Fruit fly (Drosophila melanogaster) whole organism, embryonic: ENCODE results near the gene CG42852.

Experiments used
- Abd-B ChIP-seq: fragments of 200-800 bp; sonication (Bioruptor generic); optimal IDR thresholded peaks from 2 replicates; lab custom pipeline; 2018; ENCODE audit warnings: missing biosample characterization, mild to moderate bottlenecking, missing genetic modification characterization, moderate library complexity
- Asciz ChIP-seq: fragments of 200-800 bp; sonication (Bioruptor generic); optimal IDR thresholded peaks from 2 replicates; lab custom pipeline; 2017; ENCODE audit warnings: missing biosample characterization, mild to moderate bottlenecking, missing genetic modification characterization, missing genetic modification reagents
- Bgb ChIP-seq: fragments of 200-800 bp; sonication (Bioruptor generic); IDR thresholded peaks from 2 replicates; pipeline ENCODE4 v1.3.6; 2022; ENCODE audit warnings: missing biosample characterization, missing genetic modification characterization; ENCODE audit not compliant: partially characterized antibody
- CG10959 ChIP-seq: fragments of 200-800 bp; sonication (Bioruptor generic); IDR thresholded peaks from 2 replicates; pipeline ENCODE4 v1.3.6; 2022; ENCODE audit warnings: missing biosample characterization, missing genetic modification characterization
- CG12299 ChIP-seq: fragments of 200-800 bp; sonication (Bioruptor generic); optimal IDR thresholded peaks from 2 replicates; lab custom pipeline; 2018; ENCODE audit warnings: missing biosample characterization, mild to moderate bottlenecking, missing genetic modification characterization
- CG14050 ChIP-seq: fragments of 200-800 bp; sonication (Bioruptor generic); IDR thresholded peaks from 3 replicates; pipeline ENCODE4 v1.3.6; 2022; ENCODE audit warnings: missing biosample characterization, missing genetic modification characterization
- CG14667 ChIP-seq: fragments of 200-800 bp; sonication (Bioruptor generic); IDR thresholded peaks from 2 replicates; pipeline ENCODE4 v1.3.6; 2022; ENCODE audit warnings: missing biosample characterization, missing genetic modification characterization
- CG15514 ChIP-seq: fragments of 200-800 bp; sonication (Bioruptor generic); optimal IDR thresholded peaks from 3 replicates; lab custom pipeline; 2017; ENCODE audit warnings: missing biosample characterization, missing genetic modification characterization, mild to moderate bottlenecking, moderate library complexity, missing genetic modification reagents
- CG15601 ChIP-seq: fragments of 200-800 bp; sonication (Bioruptor generic); optimal IDR thresholded peaks from 3 replicates; lab custom pipeline; 2019; ENCODE audit warnings: missing biosample characterization, mild to moderate bottlenecking, missing genetic modification characterization, moderate library complexity
- CG17328 ChIP-seq: fragments of 200-800 bp; sonication (Bioruptor generic); IDR thresholded peaks from 2 replicates; pipeline ENCODE4 v1.3.6; 2022; ENCODE audit warnings: missing biosample characterization, missing genetic modification characterization
- CG18262 ChIP-seq: fragments of 200-800 bp; optimal IDR thresholded peaks from 3 replicates; lab custom pipeline; 2019; ENCODE audit warnings: missing biosample characterization, mild to moderate bottlenecking, missing genetic modification characterization, moderate library complexity
- CG2712 ChIP-seq: fragments of 200-800 bp; optimal IDR thresholded peaks from 3 replicates; lab custom pipeline; 2019; ENCODE audit warnings: missing biosample characterization, mild to moderate bottlenecking, missing genetic modification characterization, moderate library complexity
- CG31441 ChIP-seq: fragments of 200-800 bp; sonication (Bioruptor generic); IDR thresholded peaks from 2 replicates; pipeline ENCODE4 v1.3.6; 2022; ENCODE audit warnings: missing biosample characterization, missing genetic modification characterization
- CG33557 ChIP-seq: fragments of 200-800 bp; sonication (Bioruptor generic); optimal IDR thresholded peaks from 2 replicates; lab custom pipeline; 2019; ENCODE audit warnings: missing biosample characterization, mild to moderate bottlenecking, missing genetic modification characterization, moderate library complexity
- CG6272 ChIP-seq: fragments of 200-800 bp; sonication (Bioruptor generic); IDR thresholded peaks from 2 replicates; pipeline ENCODE4 v1.3.6; 2022; ENCODE audit warnings: missing biosample characterization, missing genetic modification characterization
- CG6654 ChIP-seq: fragments of 200-800 bp; sonication (Bioruptor generic); optimal IDR thresholded peaks from 2 replicates; lab custom pipeline; 2017; ENCODE audit warnings: missing biosample characterization, mild to moderate bottlenecking, missing genetic modification characterization
- CG7987 ChIP-seq: fragments of 200-800 bp; sonication (Bioruptor generic); optimal IDR thresholded peaks from 2 replicates; lab custom pipeline; 2018; ENCODE audit warnings: missing biosample characterization, mild to moderate bottlenecking, missing genetic modification characterization, moderate library complexity
- CG8281 ChIP-seq: fragments of 200-800 bp; sonication (Bioruptor generic); optimal IDR thresholded peaks from 2 replicates; lab custom pipeline; 2018; ENCODE audit warnings: missing biosample characterization, mild to moderate bottlenecking, missing genetic modification characterization, moderate library complexity
- D19B ChIP-seq: fragments of 200-800 bp; sonication (Bioruptor generic); optimal IDR thresholded peaks from 2 replicates; lab custom pipeline; 2017; ENCODE audit warnings: missing biosample characterization, mild to moderate bottlenecking, missing genetic modification characterization
- Dll ChIP-seq: fragments of 200-800 bp; sonication (Bioruptor generic); IDR thresholded peaks from 4 replicates; pipeline ENCODE4 v1.3.6; 2022; ENCODE audit warnings: missing biosample characterization, missing genetic modification characterization; ENCODE audit not compliant: partially characterized antibody
- Gug ChIP-seq: fragments of 200-800 bp; sonication (Bioruptor generic); IDR thresholded peaks from 4 replicates; pipeline ENCODE4 v1.3.6; 2022; ENCODE audit warnings: missing biosample characterization, missing genetic modification characterization
- Max ChIP-seq: fragments of 200-800 bp; sonication (Bioruptor generic); optimal IDR thresholded peaks from 2 replicates; lab custom pipeline; 2016; ENCODE audit warnings: missing biosample characterization, mild to moderate bottlenecking, missing genetic modification characterization
- NfI ChIP-seq: fragments of 200-800 bp; sonication (Bioruptor generic); optimal IDR thresholded peaks from 3 replicates; lab custom pipeline; 2018; ENCODE audit warnings: missing biosample characterization, mild to moderate bottlenecking, missing genetic modification characterization, moderate library complexity
- Xrp1 ChIP-seq: fragments of 200-800 bp; sonication (Bioruptor generic); IDR thresholded peaks from 2 replicates; pipeline ENCODE4 v1.3.6; 2022; ENCODE audit warnings: missing biosample characterization, missing genetic modification characterization
- ara ChIP-seq: fragments of 200-800 bp; sonication (Bioruptor generic); IDR thresholded peaks from 2 replicates; pipeline ENCODE4 v1.3.6; 2022; ENCODE audit warnings: missing biosample characterization, missing genetic modification characterization
- bigmax ChIP-seq: fragments of 200-800 bp; sonication (Bioruptor generic); optimal IDR thresholded peaks from 2 replicates; lab custom pipeline; 2018; ENCODE audit warnings: missing biosample characterization, mild to moderate bottlenecking, missing genetic modification characterization
- bowl ChIP-seq: fragments of 200-800 bp; sonication (Bioruptor generic); IDR thresholded peaks from 2 replicates; pipeline ENCODE4 v1.3.6; 2022; ENCODE audit warnings: missing biosample characterization, missing genetic modification characterization
- ci ChIP-seq: fragments of 200-800 bp; sonication (Bioruptor generic); IDR thresholded peaks from 3 replicates; pipeline ENCODE4 v1.3.6; 2022; ENCODE audit warnings: missing biosample characterization, missing genetic modification characterization
- corto ChIP-seq: fragments of 200-800 bp; sonication (Bioruptor generic); optimal IDR thresholded peaks from 2 replicates; lab custom pipeline; 2016; ENCODE audit warnings: missing biosample characterization, mild to moderate bottlenecking, missing genetic modification characterization, moderate library complexity
- crc ChIP-seq: fragments of 200-800 bp; sonication (Bioruptor generic); optimal IDR thresholded peaks from 2 replicates; lab custom pipeline; 2016; ENCODE audit warnings: missing biosample characterization, missing genetic modification characterization
- crol ChIP-seq: fragments of 200-800 bp; sonication (Bioruptor generic); IDR thresholded peaks from 2 replicates; pipeline ENCODE4 v1.3.6; 2022; ENCODE audit warnings: missing biosample characterization, missing genetic modification characterization
- dati ChIP-seq: fragments of 200-800 bp; sonication (Bioruptor generic); IDR thresholded peaks from 2 replicates; pipeline ENCODE4 v1.3.6; 2022; ENCODE audit warnings: missing biosample characterization, missing genetic modification characterization
- disco-r ChIP-seq: fragments of 200-800 bp; sonication (Bioruptor generic); optimal IDR thresholded peaks from 2 replicates; lab custom pipeline; 2016; ENCODE audit warnings: missing biosample characterization, missing genetic modification characterization
- gce ChIP-seq: fragments of 200-800 bp; sonication (Bioruptor generic); IDR thresholded peaks from 3 replicates; pipeline ENCODE4 v1.3.6; 2022; ENCODE audit warnings: missing biosample characterization, missing genetic modification characterization
- gem ChIP-seq: fragments of 200-800 bp; sonication (Bioruptor generic); optimal IDR thresholded peaks from 2 replicates; lab custom pipeline; 2019; ENCODE audit warnings: missing biosample characterization, mild to moderate bottlenecking, missing genetic modification characterization, moderate library complexity
- gsb ChIP-seq: fragments of 200-800 bp; sonication (Bioruptor generic); IDR thresholded peaks from 2 replicates; pipeline ENCODE4 v1.3.6; 2022; ENCODE audit warnings: missing biosample characterization, missing genetic modification characterization
- ind ChIP-seq: fragments of 200-800 bp; sonication (Bioruptor generic); optimal IDR thresholded peaks from 3 replicates; lab custom pipeline; 2016; ENCODE audit warnings: missing biosample characterization, missing genetic modification characterization
- jumu ChIP-seq: fragments of 200-800 bp; sonication (Bioruptor generic); optimal IDR thresholded peaks from 3 replicates; lab custom pipeline; 2016; ENCODE audit warnings: missing biosample characterization, missing genetic modification characterization
- ken ChIP-seq: fragments of 200-800 bp; sonication (Bioruptor generic); IDR thresholded peaks from 3 replicates; pipeline ENCODE4 v1.3.6; 2022; ENCODE audit warnings: missing biosample characterization, missing genetic modification characterization
- lbe ChIP-seq: fragments of 200-800 bp; sonication (Bioruptor generic); optimal IDR thresholded peaks from 2 replicates; lab custom pipeline; 2016; ENCODE audit warnings: missing biosample characterization, mild to moderate bottlenecking, missing genetic modification characterization
- phol ChIP-seq: fragments of 200-800 bp; sonication (Bioruptor generic); optimal IDR thresholded peaks from 3 replicates; lab custom pipeline; 2018; ENCODE audit warnings: missing biosample characterization, mild to moderate bottlenecking, missing genetic modification characterization, moderate library complexity
- schlank ChIP-seq: fragments of 200-800 bp; sonication (Bioruptor generic); optimal IDR thresholded peaks from 2 replicates; lab custom pipeline; 2018; ENCODE audit warnings: missing biosample characterization, mild to moderate bottlenecking, missing genetic modification characterization
- sens ChIP-seq: fragments of 200-800 bp; sonication (Bioruptor generic); peaks from one replicate; lab custom pipeline; 2016; ENCODE audit warnings: missing biosample characterization, missing genetic modification characterization
- sr ChIP-seq: fragments of 200-800 bp; sonication (Bioruptor generic); IDR thresholded peaks from 3 replicates; pipeline ENCODE4 v1.3.6; 2022; ENCODE audit warnings: missing biosample characterization, missing genetic modification characterization
- stc ChIP-seq: fragments of 200-800 bp; sonication (Bioruptor generic); IDR thresholded peaks from 2 replicates; pipeline ENCODE4 v1.3.6; 2022; ENCODE audit warnings: missing biosample characterization, missing genetic modification characterization
- tup ChIP-seq: fragments of 200-800 bp; sonication (Bioruptor generic); optimal IDR thresholded peaks from 2 replicates; lab custom pipeline; 2016; ENCODE audit warnings: missing biosample characterization, mild to moderate bottlenecking, missing genetic modification characterization, moderate library complexity

Gene CG42852

DNA sequence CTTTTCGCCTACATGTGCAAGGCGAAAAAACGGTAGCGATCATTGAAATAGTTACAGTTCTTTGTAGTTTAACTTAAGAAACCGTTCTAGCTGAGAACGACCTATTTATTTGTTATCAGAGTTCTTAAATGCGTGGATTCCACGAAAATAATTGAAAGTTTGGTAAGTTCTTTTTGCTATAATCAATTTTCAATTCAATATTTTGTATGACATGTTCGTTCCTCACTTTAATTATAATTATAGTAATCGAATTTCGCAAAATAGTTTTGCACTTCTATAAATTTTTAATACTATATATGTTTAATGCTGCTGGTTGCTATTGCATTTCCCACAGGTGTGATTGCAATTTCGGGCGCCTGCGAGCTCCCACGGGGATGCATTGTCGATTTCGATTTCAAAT lies 6.9 kb upstream of the CG42852 start (continued):
- TF ChIP-seq CG6654 (GFP tag; lab: Kevin White, UChicago) (no peak), CG15601 (tag; lab: Kevin White, UChicago) (no peak), dati (GFP tag; lab: Robert Waterston, UW) (no peak), CG33557 (GFP tag; lab: Kevin White, UChicago) (no peak), gsb (GFP tag; lab: Robert Waterston, UW) (no peak), Asciz (GFP tag; lab: Kevin White, UChicago) (no peak), CG7987 (no peak), Dll (GFP tag; lab: Robert Waterston, UW) (no peak), D19B (GFP tag; lab: Kevin White, UChicago) (no peak), CG10959 (GFP tag; lab: Robert Waterston, UW) (no peak), CG2712 (tag; lab: Kevin White, UChicago) (peak; percentile 7), crol (GFP tag; lab: Robert Waterston, UW) (no peak), Gug (GFP tag; lab: Robert Waterston, UW) (no peak), disco-r (GFP tag; lab: Kevin White, UChicago) (no peak), gem (tag; lab: Kevin White, UChicago) (peak; percentile 27), ind (GFP tag; lab: Kevin White, UChicago) (no peak), schlank (tag; lab: Kevin White, UChicago) (no peak), CG17328 (GFP tag; lab: Robert Waterston, UW) (no peak), gce (GFP tag; lab: Robert Waterston, UW) (no peak), ara (GFP tag; lab: Robert Waterston, UW) (no peak), crc (no peak), jumu (GFP tag; lab: Kevin White, UChicago) (no peak), tup (GFP tag; lab: Kevin White, UChicago) (no peak), CG8281 (no peak), CG12299 (tag; lab: Kevin White, UChicago) (no peak), bowl (GFP tag; lab: Robert Waterston, UW) (no peak), stc (GFP tag; lab: Robert Waterston, UW) (no peak), CG6272 (GFP tag; lab: Robert Waterston, UW) (no peak), Bgb (GFP tag; lab: Robert Waterston, UW) (no peak), Abd-B (no peak), phol (peak; percentile 2), Max (GFP tag; lab: Kevin White, UChicago) (no peak), CG31441 (0 out of 2 replicates have a peak, but pooled peaks have one; percentile 25), corto (GFP tag; lab: Kevin White, UChicago) (no peak), CG15514 (GFP tag; lab: Kevin White, UChicago) (no peak), CG14050 (GFP tag; lab: Robert Waterston, UW) (no peak), NfI (GFP tag; lab: Kevin White, UChicago) (no peak), Xrp1 (GFP tag; lab: Robert Waterston, UW) (no peak), CG14667 (GFP tag; lab: Robert Waterston, UW) (no peak), CG18262 (peak; percentile 12), ci (GFP tag; lab: Robert Waterston, UW) (no peak), bigmax (GFP tag; lab: Kevin White, UChicago) (no peak), lbe (GFP tag; lab: Kevin White, UChicago) (peak; percentile 2), sens (GFP tag; lab: Kevin White, UChicago) (peak; percentile 2), ken (GFP tag; lab: Robert Waterston, UW) (no peak), sr (GFP tag; lab: Robert Waterston, UW) (no peak)
- TF ChIP-seq, all 482 proteins: peak for 12
